Worm (Caenorhabditis elegans) whole organism, L4 larva: ENCODE results near the gene B0250.5.

Source experiments
- Y5F2A.4 ChIP-seq: fragments of 200-800 bp; sonication (Bioruptor generic); optimal IDR thresholded peaks from 2 replicates; lab custom pipeline; 2018; ENCODE audit warnings: mild to moderate bottlenecking, missing genetic modification characterization, missing compliant biosample characterization
- aha-1 ChIP-seq: fragments of 150-350 bp; peaks from one replicate; lab custom pipeline; 2014; ENCODE audit warnings: missing biosample characterization, missing genetic modification characterization
- ama-1 ChIP-seq: fragments of 150-350 bp; optimal IDR thresholded peaks from 2 replicates; lab custom pipeline; 2014; ENCODE audit warnings: inconsistent platforms, mixed read lengths
- dpl-1 ChIP-seq: fragments of 150-350 bp; optimal IDR thresholded peaks from 2 replicates; lab custom pipeline; 2014; ENCODE audit warnings: missing biosample characterization, missing genetic modification reagents, missing genetic modification characterization
- duxl-1 ChIP-seq: sonication (generic microtip); optimal IDR thresholded peaks from 2 replicates; lab custom pipeline; 2016; ENCODE audit warnings: mild to moderate bottlenecking, missing genetic modification characterization, moderate library complexity, missing compliant biosample characterization; ENCODE audit not compliant: poor library complexity
- dve-1 ChIP-seq: sonication (generic microtip); optimal IDR thresholded peaks from 2 replicates; lab custom pipeline; 2017; ENCODE audit warnings: antibody characterized with exemption, mild to moderate bottlenecking, missing genetic modification characterization, missing compliant biosample characterization; ENCODE audit not compliant: insufficient read depth
- lin-39 ChIP-seq: fragments of 150-350 bp; optimal IDR thresholded peaks from 2 replicates; lab custom pipeline; 2014; ENCODE audit warnings: missing biosample characterization, missing genetic modification reagents, missing genetic modification characterization
- lsy-2 ChIP-seq, 2 experiments: fragments of 150-350 bp in 1 of 2; sonication (generic microtip) in 1 of 2; optimal IDR thresholded peaks; 2 replicates each; lab custom pipeline; 2014 to 2017; ENCODE audit warnings: missing biosample characterization in 2 of 2, missing genetic modification characterization in 2 of 2
- mdt-29 ChIP-seq: fragments of 200-800 bp; sonication (Bioruptor generic); IDR thresholded peaks from 2 replicates; pipeline ENCODE4 v1.3.6; 2022; ENCODE audit warnings: missing genetic modification reagents, missing genetic modification characterization, missing compliant biosample characterization
- nhr-11 ChIP-seq: fragments of 150-350 bp; optimal IDR thresholded peaks from 2 replicates; lab custom pipeline; 2014; ENCODE audit warnings: missing biosample characterization, missing genetic modification characterization
- nhr-42 ChIP-seq: fragments of 200-800 bp; sonication (Bioruptor generic); IDR thresholded peaks from 2 replicates; pipeline ENCODE4 v1.3.6; 2022; ENCODE audit warnings: missing genetic modification characterization, missing compliant biosample characterization
- skn-1 ChIP-seq: fragments of 150-350 bp; optimal IDR thresholded peaks from 2 replicates; lab custom pipeline; 2014; ENCODE audit warnings: missing biosample characterization, missing genetic modification characterization
- unc-39 ChIP-seq: sonication (generic microtip); optimal IDR thresholded peaks from 2 replicates; lab custom pipeline; 2017; ENCODE audit warnings: missing biosample characterization, missing genetic modification characterization
- unc-62 ChIP-seq, 3 experiments: fragments of 150-350 bp in 1 of 3; sonication (generic microtip); optimal IDR thresholded peaks in 2 of 3; peaks in 1 of 3; 1 replicate in 1 of 3; 2 replicates in 2 of 3; lab custom pipeline; 2014 to 2017; ENCODE audit warnings: missing biosample characterization in 3 of 3, missing genetic modification characterization in 3 of 3, missing genetic modification reagents in 3 of 3, missing genotype in 1 of 3

ce11 chrV:20504997-20505396 is 11.3 kb downstream of the B0250.5 start, which contains the start of gene Y38H6C.4:
- TF ChIP-seq unc-62 (GFP tag; optimal IDR thresholded peaks at IDR 0.05 in 1 of 2; lab: Kevin White, UChicago) (no peak), unc-62 (tag; optimal IDR thresholded peaks at IDR 0.05; lab: Kevin White, UChicago) (no peak), mdt-29 (GFP tag; lab: Robert Waterston, UW) (no peak), Y5F2A.4 (no peak), unc-39 (tag; lab: Kevin White, UChicago) (no peak), lsy-2 (tag; optimal IDR thresholded peaks at IDR 0.05; lab: Kevin White, UChicago) (no peak), duxl-1 (tag; lab: Kevin White, UChicago) (no peak), aha-1 (tag; lab: Kevin White, UChicago) (no peak), nhr-11 (no peak), skn-1 (no peak), ama-1 (no peak), dve-1 (tag; lab: Kevin White, UChicago) (no peak), lin-39 (tag; lab: Kevin White, UChicago) (no peak), dpl-1 (GFP tag; lab: Kevin White, UChicago) (no peak), nhr-42 (GFP tag; lab: Robert Waterston, UW) (no peak)
